Worm (Caenorhabditis elegans): ENCODE data around the gene gana-1.
A peak's percentile ranks its signal among the peaks of the same experiment; 100 is the strongest.

Gene gana-1

DNA sequence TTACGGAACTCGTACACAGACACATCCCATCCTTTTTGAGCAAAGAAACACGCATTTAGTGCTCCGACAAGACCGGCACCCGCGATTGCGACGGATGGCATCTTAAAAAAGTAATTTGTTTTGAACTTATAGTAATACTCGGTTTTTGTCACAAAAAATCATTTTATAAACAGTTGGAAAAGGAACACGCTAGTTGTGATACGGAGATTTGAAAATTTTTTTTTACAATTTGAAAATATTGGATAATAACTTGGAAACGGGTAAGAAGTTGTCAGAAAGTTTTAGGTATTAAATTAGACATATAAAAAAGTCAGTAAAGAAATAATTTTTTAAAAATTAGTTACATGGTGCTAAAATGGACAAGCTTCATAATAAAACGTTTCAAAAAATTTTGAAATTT is 16.6 kb upstream of the gana-1 start, which contains the start of gene kmo-1:
Gene kmo-1, minus strand, starts transcription at position 101 of the 400 bp plus-strand sequence.
- no peak for TF ChIP-seq zip-4 (GFP tag; optimal IDR thresholded peaks at IDR 0.05)
- no peak for TF ChIP-seq fkh-4 (tag; optimal IDR thresholded peaks at IDR 0.05; ENCODE audit: borderline replicate concordance)
- no peak for TF ChIP-seq efl-3 (GFP tag; optimal IDR thresholded peaks at IDR 0.05)
- no peak for TF ChIP-seq xbp-1 (tag; optimal IDR thresholded peaks at IDR 0.05)
- no peak for TF ChIP-seq nhr-12 (tag; optimal IDR thresholded peaks at IDR 0.05)
- TF ChIP-seq hlh-17 (GFP tag; optimal IDR thresholded peaks at IDR 0.05; ENCODE audit: borderline replicate concordance), result no peak
- no peak for TF ChIP-seq skn-1 (tag; optimal IDR thresholded peaks at IDR 0.05)
- no peak for TF ChIP-seq efl-1 (optimal IDR thresholded peaks at IDR 0.05)
- no peak for TF ChIP-seq efl-1 (GFP tag; optimal IDR thresholded peaks at IDR 0.05 in 1 of 2)
- no peak for TF ChIP-seq hlh-4 (tag; optimal IDR thresholded peaks at IDR 0.05)
- no peak for TF ChIP-seq hpl-2 (GFP tag; optimal IDR thresholded peaks at IDR 0.05)
- TF ChIP-seq nhr-237 (tag; optimal IDR thresholded peaks at IDR 0.05), result no peak
- TF ChIP-seq sup-37 (GFP tag; optimal IDR thresholded peaks at IDR 0.05), result no peak
- TF ChIP-seq isw-1 (GFP tag; IDR thresholded peaks at IDR 0.05), result no peak
- no peak for TF ChIP-seq lin-14 (GFP tag; optimal IDR thresholded peaks at IDR 0.05)
- TF ChIP-seq C34B4.2 (tag; optimal IDR thresholded peaks at IDR 0.05), result no peak

DNA sequence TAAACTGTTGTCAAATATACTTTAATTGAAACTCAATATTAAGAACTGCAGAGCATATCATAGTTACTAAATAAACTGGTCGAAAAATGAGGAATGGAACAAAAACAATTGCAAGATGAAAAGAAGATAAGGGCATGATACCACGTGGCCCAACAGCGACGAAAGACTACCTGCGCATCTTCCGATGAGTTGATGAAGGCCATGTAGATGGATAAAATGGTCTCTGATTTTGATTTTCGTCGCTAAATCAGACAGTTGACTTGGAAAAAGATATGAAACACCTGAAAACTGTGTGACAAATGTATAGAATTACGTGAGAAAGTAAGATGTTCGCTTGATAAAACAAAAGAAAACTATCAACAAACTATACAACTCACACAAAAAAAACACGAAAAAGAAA is 15.6 kb upstream of the gana-1 start:
- TF ChIP-seq mdl-1 (tag; optimal IDR thresholded peaks at IDR 0.05) (peak in 1 of 2 experiments; percentile 79), lin-35 (GFP tag; optimal IDR thresholded peaks at IDR 0.05) (peak in 1 of 2 experiments; percentile 38), ceh-8 (GFP tag; optimal IDR thresholded peaks at IDR 0.05) (no peak), ceh-88 (GFP tag; IDR thresholded peaks at IDR 0.05) (no peak), mep-1 (tag; optimal IDR thresholded peaks at IDR 0.05) (peak; percentile 46), nhr-19 (GFP tag; conservative IDR thresholded peaks at IDR 0.05) (peak; percentile 17; the same call in 1 of the 2 replicates), unc-86 (tag; optimal IDR thresholded peaks at IDR 0.05) (no peak), elt-3 (tag; optimal IDR thresholded peaks at IDR 0.05) (peak in 4 of 6 experiments; percentile 41 to 93 (median 89)), snu-23 (GFP tag; optimal IDR thresholded peaks at IDR 0.05) (peak; percentile 66), C16A3.4 (tag; optimal IDR thresholded peaks at IDR 0.05) (peak; percentile 16), pag-3 (tag; optimal IDR thresholded peaks at IDR 0.05; ENCODE audit: borderline replicate concordance, insufficient read depth) (no peak), nhr-85 (tag) (peak; percentile 94), efl-3 (GFP tag; optimal IDR thresholded peaks at IDR 0.05) (no peak), tlp-1 (tag; optimal IDR thresholded peaks at IDR 0.05) (no peak), dpl-1 (GFP tag; optimal IDR thresholded peaks at IDR 0.05) (no peak), pax-3 (tag; optimal IDR thresholded peaks at IDR 0.05) (no peak), lin-14 (GFP tag; optimal IDR thresholded peaks at IDR 0.05) (peak; percentile 81), blmp-1 (tag; optimal IDR thresholded peaks at IDR 0.05) (peak; percentile 72), nhr-20 (tag; optimal IDR thresholded peaks at IDR 0.05) (peak; percentile 79), nhr-71 (tag; optimal IDR thresholded peaks at IDR 0.05) (peak; percentile 59), unc-130 (tag; optimal IDR thresholded peaks at IDR 0.05) (peak; percentile 35)

DNA sequence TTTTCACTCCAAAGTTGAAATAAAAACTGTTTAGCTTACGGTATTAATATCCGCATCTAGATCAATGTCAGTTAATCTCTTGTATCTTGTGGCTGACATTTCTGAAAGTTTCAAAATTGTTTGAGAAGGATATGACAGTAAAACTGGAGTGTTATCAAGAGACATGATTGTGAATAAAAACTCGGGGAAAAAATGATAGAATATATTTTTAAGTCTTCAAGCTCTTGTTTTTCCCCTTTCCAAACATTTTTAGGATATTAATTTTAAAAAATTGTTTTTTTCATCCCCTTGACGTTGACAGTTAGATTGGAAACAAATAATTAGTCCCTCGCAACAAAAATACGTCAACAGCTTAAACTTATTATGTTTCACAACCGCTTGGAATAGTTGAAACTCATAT is 12.1 kb upstream of the gana-1 start, which contains the start of gene R07B7.6:
Gene R07B7.6, minus strand, starts transcription at position 101 of the 400 bp plus-strand sequence.
- TF ChIP-seq sox-4 (tag; optimal IDR thresholded peaks at IDR 0.05), result no peak
- no peak for TF ChIP-seq F16B12.6 (tag; optimal IDR thresholded peaks at IDR 0.05)
- TF ChIP-seq ztf-11 (tag; optimal IDR thresholded peaks at IDR 0.05), result no peak
- no peak for TF ChIP-seq nhr-20 (tag; optimal IDR thresholded peaks at IDR 0.05)
- no peak for TF ChIP-seq unc-98 (GFP tag; IDR thresholded peaks at IDR 0.05)
- TF ChIP-seq nhr-71 (tag; optimal IDR thresholded peaks at IDR 0.05), result no peak
- TF ChIP-seq fos-1 (tag; optimal IDR thresholded peaks at IDR 0.05), result no peak
- no peak for TF ChIP-seq nhr-85 (tag)
